Worm (Caenorhabditis elegans): ENCODE measurements around the gene F36H5.17.

ce11 chrII:1787208-1787607 is 31.2 kb upstream of the F36H5.17 start:
- TF ChIP-seq efl-1 (optimal IDR thresholded peaks at IDR 0.05) (no peak), efl-1 (GFP tag; optimal IDR thresholded peaks at IDR 0.05 in 1 of 2) (no peak), lsy-2 (tag; optimal IDR thresholded peaks at IDR 0.05) (no peak), fkh-10 (GFP tag; optimal IDR thresholded peaks at IDR 0.05) (no peak)

All from whole organism, L1 larva.